Fruit fly (Drosophila melanogaster): ENCODE results near the gene CG46311.

- TF ChIP-seq CTCF (optimal IDR thresholded peaks at IDR 0.05) (peak; percentile 99 to 100), CG8478 (optimal IDR thresholded peaks at IDR 0.05) (no peak)
Measured at dm6 chrX:13563483-13564443, at the start of gene CG46311, which contains the start of gene Tpst.

Data from S2 (cell line).